Worm (Caenorhabditis elegans): Measurements from ENCODE around the gene Y102A11A.3.

DNA sequence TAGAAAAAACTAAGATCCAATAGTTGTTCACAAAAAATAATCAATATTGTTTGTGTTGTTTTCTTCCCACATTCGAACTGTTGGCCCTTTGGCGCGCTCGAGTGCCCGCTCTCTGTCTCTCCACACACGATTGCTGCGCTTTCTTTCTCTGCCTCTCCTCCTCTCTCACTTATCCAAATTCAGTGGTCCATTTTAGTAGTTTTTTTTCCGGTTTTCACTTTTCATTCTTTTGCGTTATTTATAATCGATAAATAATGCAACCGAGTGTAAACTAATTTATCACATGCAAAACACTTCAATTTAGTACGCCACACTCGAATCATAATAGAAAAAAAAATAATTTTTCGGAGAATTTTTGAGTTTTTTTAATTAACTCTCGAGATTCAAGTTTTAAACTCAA, 18.4 kb upstream of the Y102A11A.3 start:
- TF ChIP-seq dao-5 (tag; optimal IDR thresholded peaks at IDR 0.05) (no peak), him-1 (tag; optimal IDR thresholded peaks at IDR 0.05) (no peak), W03F9.2 (tag; optimal IDR thresholded peaks at IDR 0.05) (no peak)
